Worm (Caenorhabditis elegans) whole organism, young adult: Measurements from ENCODE around the gene srj-24.

ENCODE experiments used
- T07F8.4 ChIP-seq: sonication (generic microtip); optimal IDR thresholded peaks from 2 replicates; lab custom pipeline; 2016; ENCODE audit warnings: mild to moderate bottlenecking, missing genetic modification characterization, moderate library complexity, missing compliant biosample characterization
- ama-1 ChIP-seq, 3 experiments: fragments of 150-350 bp in 1 of 3; sonication (generic microtip) in 2 of 3; optimal IDR thresholded peaks; 2 replicates each; lab custom pipeline; 2014 to 2018; ENCODE audit warnings: missing biosample characterization in 2 of 3, missing genetic modification characterization in 2 of 3, missing genetic modification reagents in 2 of 3
- atf-7 ChIP-seq: sonication (generic microtip); optimal IDR thresholded peaks from 2 replicates; lab custom pipeline; 2017; ENCODE audit warnings: mild to moderate bottlenecking, missing genetic modification characterization, missing compliant biosample characterization
- attf-5 ChIP-seq: fragments of 200-800 bp; sonication (Bioruptor generic); optimal IDR thresholded peaks from 2 replicates; lab custom pipeline; 2018; ENCODE audit warnings: mild to moderate bottlenecking, missing genetic modification characterization, missing compliant biosample characterization
- die-1 ChIP-seq: sonication (generic microtip); optimal IDR thresholded peaks from 2 replicates; lab custom pipeline; 2016; ENCODE audit warnings: missing genotype, mild to moderate bottlenecking, missing genetic modification characterization, missing compliant biosample characterization
- gei-17 ChIP-seq: fragments of 200-800 bp; sonication (Bioruptor generic); optimal IDR thresholded peaks from 2 replicates; lab custom pipeline; 2018; ENCODE audit warnings: mild to moderate bottlenecking, missing genetic modification characterization, missing compliant biosample characterization
- lin-35 ChIP-seq, 3 experiments: fragments of 150-350 bp in 2 of 3; sonication (generic microtip) in 1 of 3; optimal IDR thresholded peaks; 2 replicates each; lab custom pipeline; 2014 to 2018; ENCODE audit warnings: missing biosample characterization in 3 of 3, missing genetic modification characterization in 3 of 3, missing genetic modification reagents in 3 of 3
- pha-4 ChIP-seq: fragments of 150-350 bp; sonication (generic microtip); optimal IDR thresholded peaks from 2 replicates; lab custom pipeline; 2014; ENCODE audit warnings: missing biosample characterization, missing genetic modification reagents, missing genetic modification characterization
- rpc-1 ChIP-seq, 2 experiments: fragments of 150-350 bp in 1 of 2; sonication (generic microtip) in 1 of 2; optimal IDR thresholded peaks; 2 replicates each; lab custom pipeline; 2014 to 2018; ENCODE audit warnings: missing biosample characterization in 1 of 2, missing genetic modification characterization in 1 of 2, missing genetic modification reagents in 1 of 2, missing genotype in 1 of 2
- ztf-18 ChIP-seq: sonication (generic microtip); optimal IDR thresholded peaks from 2 replicates; lab custom pipeline; 2016; ENCODE audit warnings: missing genotype, mild to moderate bottlenecking, missing genetic modification characterization, missing compliant biosample characterization

DNA sequence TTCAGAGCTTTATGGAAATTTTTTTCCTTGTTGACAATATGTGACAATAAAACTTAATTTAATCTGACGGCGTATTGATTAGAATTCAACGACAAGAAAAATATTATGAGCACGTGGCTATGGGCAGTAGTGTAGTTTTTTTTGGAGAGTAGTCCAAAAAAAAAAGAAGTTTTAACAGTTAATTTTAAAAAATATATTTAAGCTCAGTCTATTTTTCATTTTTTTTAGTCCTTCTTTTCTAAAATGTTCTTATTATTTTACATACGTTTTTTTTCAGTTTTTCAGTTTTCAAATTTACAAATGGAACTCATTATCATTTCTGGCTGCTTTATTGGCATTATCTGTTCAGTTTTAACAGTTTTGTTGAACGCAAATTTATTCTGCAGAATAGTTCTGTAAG is 29.9 kb downstream of the srj-24 start, which contains the start of gene srbc-39:
- TF ChIP-seq pha-4 (tag; lab: Kevin White, UChicago) = no peak
- no peak for TF ChIP-seq ztf-18
- TF ChIP-seq attf-5 (GFP tag; lab: Kevin White, UChicago) = no peak
- TF ChIP-seq gei-17 (GFP tag; lab: Kevin White, UChicago) = no peak
- no peak for TF ChIP-seq ama-1 (optimal IDR thresholded peaks at IDR 0.05; lab: Kevin White, UChicago)
- TF ChIP-seq ama-1 (GFP tag; optimal IDR thresholded peaks at IDR 0.05; lab: Kevin White, UChicago) = no peak
- TF ChIP-seq T07F8.4 (tag; lab: Kevin White, UChicago) = no peak
- no peak for TF ChIP-seq lin-35 (GFP tag; optimal IDR thresholded peaks at IDR 0.05; lab: Kevin White, UChicago)
- no peak for TF ChIP-seq atf-7 (tag; lab: Kevin White, UChicago)
- TF ChIP-seq rpc-1 (optimal IDR thresholded peaks at IDR 0.05; lab: Kevin White, UChicago) = no peak
- TF ChIP-seq rpc-1 (tag; optimal IDR thresholded peaks at IDR 0.05; lab: Kevin White, UChicago) = no peak
- no peak for TF ChIP-seq die-1 (tag; lab: Kevin White, UChicago)
